Worm (Caenorhabditis elegans): Measurements from ENCODE around the gene gcy-18.

- no peak for TF ChIP-seq hlh-8 (tag; optimal IDR thresholded peaks at IDR 0.05)
- TF ChIP-seq pha-4 (tag; optimal IDR thresholded peaks at IDR 0.05), result no peak
- TF ChIP-seq sox-4 (tag; optimal IDR thresholded peaks at IDR 0.05), result no peak
- no peak for TF ChIP-seq ama-1 (optimal IDR thresholded peaks at IDR 0.05)
- TF ChIP-seq ceh-24 (tag; optimal IDR thresholded peaks at IDR 0.05), result no peak
Observed at ce11 chrIV:12892194-12892593, 32.3 kb downstream of the gcy-18 start, which contains the start of gene K08D8.1.
